Worm (Caenorhabditis elegans) whole organism, young adult: ENCODE measurements around the gene lrch-1.
A peak's percentile ranks its signal among the peaks of the same experiment; 100 is the strongest.

ENCODE experiments used
- B0019.2 ChIP-seq: fragments of 200-800 bp; sonication (Bioruptor generic); conservative IDR thresholded peaks from 2 replicates; pipeline ENCODE4 v1.3.6; 2022; ENCODE audit warnings: missing genetic modification reagents, missing genetic modification characterization, missing compliant biosample characterization
- C06A6.2 ChIP-seq: fragments of 200-800 bp; sonication (Bioruptor generic); conservative IDR thresholded peaks from 2 replicates; pipeline ENCODE4 v1.3.6; 2022; ENCODE audit warnings: missing genetic modification characterization, missing compliant biosample characterization
- F10E7.11 ChIP-seq: sonication (generic microtip); optimal IDR thresholded peaks from 2 replicates; lab custom pipeline; 2017; ENCODE audit warnings: mild to moderate bottlenecking, missing genetic modification characterization, moderate library complexity, missing compliant biosample characterization
- F49E8.2 ChIP-seq: sonication (generic microtip); optimal IDR thresholded peaks from 3 replicates; lab custom pipeline; 2017; ENCODE audit warnings: missing genetic modification characterization, mild to moderate bottlenecking, missing compliant biosample characterization, antibody characterized with exemption, moderate library complexity; ENCODE audit not compliant: insufficient read depth
- F52B5.7 ChIP-seq: sonication (generic microtip); optimal IDR thresholded peaks from 2 replicates; lab custom pipeline; 2016; ENCODE audit warnings: mild to moderate bottlenecking, missing genetic modification characterization, missing compliant biosample characterization
- F57A8.1 ChIP-seq: fragments of 200-800 bp; sonication (Bioruptor generic); optimal IDR thresholded peaks from 2 replicates; lab custom pipeline; 2018; ENCODE audit warnings: mild to moderate bottlenecking, missing genetic modification characterization, moderate library complexity, missing compliant biosample characterization
- F57C9.4 ChIP-seq: sonication (generic microtip); optimal IDR thresholded peaks from 2 replicates; lab custom pipeline; 2017; ENCODE audit warnings: mild to moderate bottlenecking, missing genetic modification characterization, missing compliant biosample characterization
- K11D2.4 ChIP-seq: fragments of 200-800 bp; sonication (Bioruptor generic); IDR thresholded peaks from 2 replicates; pipeline ENCODE4 v1.3.6; 2022; ENCODE audit warnings: missing genetic modification reagents, missing genetic modification characterization, missing compliant biosample characterization
- Y79H2A.3 ChIP-seq: fragments of 200-800 bp; sonication (Bioruptor generic); conservative IDR thresholded peaks from 2 replicates; pipeline ENCODE4 v1.3.6; 2022; ENCODE audit warnings: missing genetic modification reagents, missing genetic modification characterization, missing compliant biosample characterization
- Y95B8A.8 ChIP-seq: fragments of 200-800 bp; sonication (Bioruptor generic); IDR thresholded peaks from 2 replicates; pipeline ENCODE4 v1.3.6; 2022; ENCODE audit warnings: missing genetic modification reagents, missing genetic modification characterization, missing compliant biosample characterization
- akir-1 ChIP-seq: fragments of 200-800 bp; sonication (Bioruptor generic); optimal IDR thresholded peaks from 2 replicates; lab custom pipeline; 2018; ENCODE audit warnings: mild to moderate bottlenecking, missing genetic modification characterization, moderate library complexity, missing compliant biosample characterization
- ama-1 ChIP-seq, 3 experiments: fragments of 150-350 bp in 1 of 3; sonication (generic microtip) in 2 of 3; optimal IDR thresholded peaks; 2 replicates each; lab custom pipeline; 2014 to 2018; ENCODE audit warnings: missing biosample characterization in 2 of 3, missing genetic modification characterization in 2 of 3, missing genetic modification reagents in 2 of 3
- aptf-2 ChIP-seq: fragments of 200-800 bp; sonication (Bioruptor generic); conservative IDR thresholded peaks from 2 replicates; pipeline ENCODE4 v1.3.6; 2022; ENCODE audit warnings: missing genetic modification reagents, missing genetic modification characterization, missing compliant biosample characterization
- aptf-3 ChIP-seq: fragments of 200-800 bp; sonication (Bioruptor generic); IDR thresholded peaks from 2 replicates; pipeline ENCODE4 v1.3.6; 2022; ENCODE audit warnings: missing genetic modification characterization, missing compliant biosample characterization
- atf-7 ChIP-seq: sonication (generic microtip); optimal IDR thresholded peaks from 2 replicates; lab custom pipeline; 2017; ENCODE audit warnings: mild to moderate bottlenecking, missing genetic modification characterization, missing compliant biosample characterization
- attf-5 ChIP-seq: fragments of 200-800 bp; sonication (Bioruptor generic); optimal IDR thresholded peaks from 2 replicates; lab custom pipeline; 2018; ENCODE audit warnings: mild to moderate bottlenecking, missing genetic modification characterization, missing compliant biosample characterization
- cebp-2 ChIP-seq: fragments of 200-800 bp; sonication (Bioruptor generic); IDR thresholded peaks from 2 replicates; pipeline ENCODE4 v1.3.6; 2022; ENCODE audit warnings: missing genetic modification characterization, missing compliant biosample characterization
- chd-7 ChIP-seq: sonication (generic microtip); optimal IDR thresholded peaks from 2 replicates; lab custom pipeline; 2016; ENCODE audit warnings: mild to moderate bottlenecking, missing genetic modification characterization, moderate library complexity, missing compliant biosample characterization
- efl-1 ChIP-seq: fragments of 150-350 bp; optimal IDR thresholded peaks from 2 replicates; lab custom pipeline; 2014; ENCODE audit warnings: missing biosample characterization, missing genetic modification reagents, missing genetic modification characterization
- ets-4 ChIP-seq: fragments of 200-800 bp; sonication (Bioruptor generic); optimal IDR thresholded peaks from 2 replicates; lab custom pipeline; 2018; ENCODE audit warnings: mild to moderate bottlenecking, missing genetic modification characterization, missing compliant biosample characterization
- fkh-3 ChIP-seq: sonication (generic microtip); optimal IDR thresholded peaks from 2 replicates; lab custom pipeline; 2016; ENCODE audit warnings: mild to moderate bottlenecking, missing genetic modification characterization, missing compliant biosample characterization
- hlh-26 ChIP-seq: fragments of 200-800 bp; sonication (Bioruptor generic); conservative IDR thresholded peaks from 2 replicates; pipeline ENCODE4 v1.3.6; 2022; ENCODE audit warnings: missing genetic modification reagents, missing genetic modification characterization, missing compliant biosample characterization
- hsf-1 ChIP-seq: fragments of 200-800 bp; sonication (Bioruptor generic); IDR thresholded peaks from 2 replicates; pipeline ENCODE4 v1.3.6; 2022; ENCODE audit warnings: missing genetic modification reagents, missing genetic modification characterization, missing compliant biosample characterization
- lag-1 ChIP-seq: fragments of 200-800 bp; sonication (Bioruptor generic); IDR thresholded peaks from 2 replicates; pipeline ENCODE4 v1.3.6; 2022; ENCODE audit warnings: missing genetic modification reagents, missing genetic modification characterization, missing compliant biosample characterization
- lin-40 ChIP-seq: sonication (generic microtip); optimal IDR thresholded peaks from 2 replicates; lab custom pipeline; 2016; ENCODE audit warnings: missing genetic modification characterization, mild to moderate bottlenecking, missing compliant biosample characterization, missing genotype, missing genetic modification reagents
- lin-54 ChIP-seq: fragments of 200-800 bp; sonication (Bioruptor generic); optimal IDR thresholded peaks from 2 replicates; lab custom pipeline; 2018; ENCODE audit warnings: mild to moderate bottlenecking, missing genetic modification characterization, missing compliant biosample characterization
- mcd-1 ChIP-seq: fragments of 200-800 bp; sonication (Bioruptor generic); IDR thresholded peaks from 2 replicates; pipeline ENCODE4 v1.3.6; 2022; ENCODE audit warnings: missing genetic modification reagents, missing genetic modification characterization, missing compliant biosample characterization
- nhr-179 ChIP-seq: sonication (generic microtip); optimal IDR thresholded peaks from 2 replicates; lab custom pipeline; 2016; ENCODE audit warnings: mild to moderate bottlenecking, missing genetic modification characterization, missing compliant biosample characterization
- nhr-80 ChIP-seq: sonication (generic microtip); optimal IDR thresholded peaks from 2 replicates; lab custom pipeline; 2016; ENCODE audit warnings: missing genetic modification characterization, missing compliant biosample characterization
- nhr-90 ChIP-seq: sonication (generic microtip); optimal IDR thresholded peaks from 2 replicates; lab custom pipeline; 2016; ENCODE audit warnings: missing genotype, mild to moderate bottlenecking, missing genetic modification characterization, missing compliant biosample characterization
- pbrm-1 ChIP-seq: fragments of 200-800 bp; sonication (Bioruptor generic); IDR thresholded peaks from 2 replicates; pipeline ENCODE4 v1.3.6; 2022; ENCODE audit warnings: missing genetic modification reagents, missing genetic modification characterization, missing compliant biosample characterization
- pha-4 ChIP-seq: fragments of 150-350 bp; sonication (generic microtip); optimal IDR thresholded peaks from 2 replicates; lab custom pipeline; 2014; ENCODE audit warnings: missing biosample characterization, missing genetic modification reagents, missing genetic modification characterization
- repo-1 ChIP-seq: sonication (generic microtip); optimal IDR thresholded peaks from 2 replicates; lab custom pipeline; 2017; ENCODE audit warnings: mild to moderate bottlenecking, missing genetic modification characterization, missing compliant biosample characterization
- snpc-1.3 ChIP-seq: sonication (generic microtip); optimal IDR thresholded peaks from 2 replicates; lab custom pipeline; 2017; ENCODE audit warnings: missing genetic modification characterization, mild to moderate bottlenecking, missing compliant biosample characterization, antibody characterized with exemption, moderate library complexity, missing genotype, missing genetic modification reagents; ENCODE audit not compliant: insufficient read depth
- snpc-4 ChIP-seq, 5 experiments: fragments of 150-350 bp in 1 of 5; sonication (generic microtip) in 4 of 5; optimal IDR thresholded peaks; 2 replicates each; lab custom pipeline; 2014 to 2018; ENCODE audit warnings: missing genetic modification characterization in 5 of 5, missing biosample characterization in 3 of 5, antibody characterized with exemption in 2 of 5, mild to moderate bottlenecking in 2 of 5, missing compliant biosample characterization in 2 of 5, missing genotype in 2 of 5, moderate library complexity in 2 of 5, missing genetic modification reagents in 1 of 5
- tbp1 ChIP-seq: fragments of 200-800 bp; sonication (Bioruptor generic); optimal IDR thresholded peaks from 2 replicates; lab custom pipeline; 2018; ENCODE audit warnings: mild to moderate bottlenecking, missing genetic modification characterization, missing compliant biosample characterization
- xnd-1 ChIP-seq: sonication (generic microtip); optimal IDR thresholded peaks from 2 replicates; lab custom pipeline; 2016; ENCODE audit warnings: missing genotype, missing genetic modification reagents, missing genetic modification characterization, missing compliant biosample characterization
- zfh-2 ChIP-seq: fragments of 200-800 bp; sonication (Bioruptor generic); conservative IDR thresholded peaks from 2 replicates; pipeline ENCODE4 v1.3.6; 2022; ENCODE audit warnings: missing genetic modification reagents, missing genetic modification characterization, missing compliant biosample characterization
- ztf-26 ChIP-seq: sonication (generic microtip); optimal IDR thresholded peaks from 2 replicates; lab custom pipeline; 2017; ENCODE audit warnings: missing genetic modification characterization, missing compliant biosample characterization
- ztf-6 ChIP-seq: fragments of 200-800 bp; sonication (Bioruptor generic); IDR thresholded peaks from 2 replicates; pipeline ENCODE4 v1.3.6; 2022; ENCODE audit warnings: missing genetic modification reagents, missing genetic modification characterization, missing compliant biosample characterization

The lrch-1 gene

DNA sequence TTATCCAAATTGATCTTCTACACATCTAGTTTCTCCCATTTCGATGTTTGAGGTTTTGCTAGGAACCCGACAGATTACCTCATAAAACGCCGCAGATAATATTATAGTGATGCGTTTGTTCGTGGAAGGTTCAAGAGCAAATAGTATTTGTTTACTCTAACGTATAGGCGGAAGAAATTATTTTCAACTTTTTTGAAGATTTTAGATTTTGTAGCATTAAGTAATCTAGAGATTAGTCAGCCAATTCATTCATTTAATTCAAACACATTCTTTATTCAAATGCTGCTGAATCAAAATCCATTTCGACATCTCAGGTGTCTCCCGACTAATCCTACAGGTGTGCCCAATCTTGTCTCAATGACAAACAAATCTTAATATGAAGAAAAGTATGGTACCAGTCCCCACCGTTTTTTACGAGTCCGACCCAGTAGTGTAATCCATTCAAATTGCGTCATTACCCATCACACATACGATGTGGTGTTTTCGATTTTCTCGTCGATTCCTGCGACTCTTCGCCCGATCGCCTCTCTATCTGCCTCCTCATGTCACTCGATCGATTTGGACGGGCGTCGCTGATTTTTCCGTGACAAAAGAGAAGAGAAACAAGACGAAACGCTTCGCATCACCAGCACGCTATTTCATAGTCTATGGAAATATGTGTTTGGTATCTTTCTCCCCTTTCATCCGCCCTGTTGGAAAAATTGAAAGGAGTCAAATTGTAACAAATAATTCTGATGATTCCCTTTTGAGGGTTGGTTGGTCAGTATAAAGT, 37.6 kb upstream of the lrch-1 start (continued):
- TF ChIP-seq zfh-2 (peak; percentile 78), pha-4 (tag; lab: Kevin White, UChicago) (peak; percentile 28), nhr-90 (peak; percentile 2), Y95B8A.8 (peak; percentile 87), ztf-26 (tag; lab: Kevin White, UChicago) (no peak), chd-7 (tag; lab: Kevin White, UChicago) (peak; percentile 26), ama-1 (optimal IDR thresholded peaks at IDR 0.05; lab: Kevin White, UChicago) (peak; percentile 94), ama-1 (GFP tag; optimal IDR thresholded peaks at IDR 0.05; lab: Kevin White, UChicago) (no peak), C06A6.2 (peak; percentile 47), hsf-1 (GFP tag; lab: Robert Waterston, UW) (peak; percentile 46; the same call in 1 of the 2 replicates), K11D2.4 (GFP tag; lab: Robert Waterston, UW) (peak; percentile 76), repo-1 (tag; lab: Kevin White, UChicago) (peak; percentile 75), F52B5.7 (tag; lab: Kevin White, UChicago) (peak; percentile 24), tbp1 (GFP tag; lab: Kevin White, UChicago) (peak; percentile 26), mcd-1 (GFP tag; lab: Robert Waterston, UW) (peak; percentile 38), xnd-1 (tag; lab: Kevin White, UChicago) (no peak), pbrm-1 (GFP tag; lab: Robert Waterston, UW) (no peak), nhr-179 (tag; lab: Kevin White, UChicago) (no peak), F10E7.11 (tag; lab: Kevin White, UChicago) (peak; percentile 32), lag-1 (GFP tag; lab: Robert Waterston, UW) (no peak), Y79H2A.3 (GFP tag; lab: Robert Waterston, UW) (peak; percentile 46; the same call in 1 of the 2 replicates), F57A8.1 (GFP tag; lab: Kevin White, UChicago) (no peak), atf-7 (tag; lab: Kevin White, UChicago) (peak; percentile 52), F49E8.2 (tag; lab: Kevin White, UChicago) (no peak), F57C9.4 (tag; lab: Kevin White, UChicago) (peak; percentile 32), snpc-1.3 (tag; lab: Kevin White, UChicago) (no peak), cebp-2 (GFP tag; lab: Robert Waterston, UW) (no peak), hlh-26 (GFP tag; lab: Robert Waterston, UW) (no peak), ets-4 (GFP tag; lab: Kevin White, UChicago) (peak; percentile 20), attf-5 (peak; percentile 27), fkh-3 (tag; lab: Kevin White, UChicago) (peak; percentile 9), aptf-3 (GFP tag; lab: Robert Waterston, UW) (peak; percentile 29; the same call in 1 of the 2 replicates), efl-1 (GFP tag; lab: Kevin White, UChicago) (no peak), lin-40 (tag; lab: Kevin White, UChicago) (peak; percentile 36), nhr-80 (peak; percentile 61), lin-54 (GFP tag; lab: Kevin White, UChicago) (peak; percentile 48), B0019.2 (GFP tag; lab: Robert Waterston, UW) (no peak)
- TF ChIP-seq, all 124 proteins: peak for 51

DNA sequence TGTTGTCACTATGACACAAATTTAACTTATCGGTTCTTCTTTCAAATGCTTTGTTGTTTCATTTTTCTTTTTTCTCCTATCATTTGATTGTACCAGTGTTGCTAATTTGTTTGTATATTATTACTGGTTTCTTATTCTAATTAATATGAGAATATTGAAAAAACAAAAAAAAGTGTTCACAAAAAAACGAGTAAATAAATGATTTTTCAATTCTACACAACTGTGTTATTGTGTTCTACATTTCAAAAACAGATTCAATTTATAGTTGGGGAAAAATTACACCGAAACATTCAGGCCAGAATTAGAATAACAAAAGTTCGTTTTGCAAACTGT, 37.1 kb upstream of the lrch-1 start:
- TF ChIP-seq snpc-4 (GFP tag; optimal IDR thresholded peaks at IDR 0.05; lab: Kevin White, UChicago) (no peak), snpc-4 (tag; optimal IDR thresholded peaks at IDR 0.05; lab: Kevin White, UChicago) (peak in 1 of 4 experiments; percentile 17), akir-1 (no peak), ztf-6 (GFP tag; lab: Robert Waterston, UW) (no peak), aptf-2 (GFP tag; lab: Robert Waterston, UW) (no peak)
